Worm (Caenorhabditis elegans) whole organism, late embryonic: ENCODE results near the gene cmd-1.

Source experiments
- F13H6.1 ChIP-seq: sonication (generic microtip); optimal IDR thresholded peaks from 2 replicates; lab custom pipeline; 2016; ENCODE audit warnings: missing genetic modification characterization, missing compliant biosample characterization
- ceh-48 ChIP-seq: sonication (generic microtip); optimal IDR thresholded peaks from 2 replicates; lab custom pipeline; 2016; ENCODE audit warnings: missing genetic modification characterization, inconsistent platforms, missing compliant biosample characterization
- nhr-11 ChIP-seq: fragments of 150-350 bp; optimal IDR thresholded peaks from 2 replicates; lab custom pipeline; 2014; ENCODE audit warnings: missing biosample characterization, missing genetic modification characterization
- pros-1 ChIP-seq: fragments of 150-350 bp; optimal IDR thresholded peaks from 2 replicates; lab custom pipeline; 2014; ENCODE audit warnings: missing biosample characterization, missing genetic modification reagents, missing genetic modification characterization

DNA sequence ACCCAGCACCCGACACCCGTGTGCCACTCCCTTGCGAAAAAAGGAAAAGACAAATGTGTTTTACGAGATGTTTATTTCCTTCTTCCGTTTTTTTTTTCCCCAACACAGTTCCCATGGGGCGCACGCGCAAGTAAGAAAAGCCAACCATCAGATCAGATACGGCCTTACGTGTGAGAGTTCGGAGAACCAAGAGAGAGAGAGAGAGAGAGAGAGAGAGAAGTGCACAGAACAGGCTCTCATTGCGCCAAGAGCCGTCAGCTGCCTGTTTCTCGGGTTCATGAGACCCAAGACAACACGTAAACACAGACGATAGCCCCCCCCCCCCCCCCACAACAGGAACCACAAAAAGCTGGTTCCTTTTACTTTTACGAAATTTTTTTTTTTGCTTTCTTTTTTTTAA is 4.2 kb upstream of the cmd-1 start:
- no peak for TF ChIP-seq F13H6.1 (tag; lab: Kevin White, UChicago)
- no peak for TF ChIP-seq pros-1 (tag; lab: Kevin White, UChicago)
- no peak for TF ChIP-seq nhr-11 (tag; lab: Kevin White, UChicago)
- no peak for TF ChIP-seq ceh-48 (tag; lab: Kevin White, UChicago)
